Fruit fly (Drosophila melanogaster) S2 (cell line): Measurements from ENCODE around the gene Muted.

ENCODE experiments used
- CG8478 ChIP-seq: fragments of >200 bp; optimal IDR thresholded peaks from 2 replicates; lab custom pipeline; 2018
- CTCF ChIP-seq, 2 experiments: fragments of >200 bp; optimal IDR thresholded peaks; 2 replicates each; lab custom pipeline; 2018

DNA sequence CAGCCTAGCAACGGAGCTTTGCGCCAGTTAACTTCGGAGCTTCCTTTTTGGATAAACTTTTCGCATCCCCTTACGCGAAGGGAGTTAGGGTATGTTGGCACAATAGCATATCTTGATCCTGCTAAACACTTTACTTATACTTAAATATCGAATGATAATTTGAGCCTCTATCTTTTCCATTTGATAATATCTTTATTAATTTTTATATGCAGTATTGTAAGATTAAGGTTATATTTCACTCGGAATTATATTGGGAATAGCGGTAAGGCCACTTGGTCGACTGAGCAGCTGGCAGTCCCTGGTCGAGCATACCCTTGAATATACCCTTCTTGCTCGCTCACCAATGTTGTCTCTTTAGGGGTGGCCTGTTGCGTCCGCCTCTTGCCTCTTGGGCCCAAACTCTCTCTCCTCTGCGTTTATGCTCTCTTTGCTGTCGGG is 6.4 kb downstream of the Muted start:
- no peak for TF ChIP-seq CG8478 (lab: Kevin White, UChicago)
- TF ChIP-seq CTCF (optimal IDR thresholded peaks at IDR 0.05; lab: Kevin White, UChicago), result no peak
